Worm (Caenorhabditis elegans): ENCODE results near the gene nspc-14.

Gene nspc-14

DNA sequence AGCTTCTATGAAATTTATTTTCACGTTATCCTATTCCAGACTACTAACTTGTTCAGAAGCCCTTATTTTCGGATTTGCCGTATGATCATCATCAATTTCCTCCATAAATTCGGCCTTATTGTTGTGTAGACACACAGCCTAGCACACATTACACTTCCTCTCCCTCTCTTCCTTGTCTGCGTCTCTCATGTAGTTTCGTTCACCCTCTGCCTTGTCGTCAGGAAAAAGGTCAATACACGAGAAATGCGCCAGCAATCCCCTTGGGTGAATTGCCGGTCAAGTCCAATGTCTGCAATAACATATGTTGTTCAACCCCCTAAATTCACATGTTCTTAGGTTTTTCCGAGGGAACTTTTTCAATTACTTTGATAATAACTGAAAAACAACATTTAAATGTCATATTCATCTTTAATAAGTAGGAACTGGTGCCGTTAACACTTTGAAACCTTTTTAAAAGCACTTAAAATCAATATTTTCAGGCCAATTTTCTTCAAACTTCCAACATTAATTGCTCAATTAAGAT is 35.0 kb upstream of the nspc-14 start, which contains the start of gene F17E5.2 (continued):
- peak; percentile 77 for TF ChIP-seq ztf-26 (tag; optimal IDR thresholded peaks at IDR 0.05)
- no peak for TF ChIP-seq nfya-1 (tag; optimal IDR thresholded peaks at IDR 0.05; ENCODE audit: borderline replicate concordance, insufficient read depth)
- no peak for TF ChIP-seq dpl-1 (GFP tag; optimal IDR thresholded peaks at IDR 0.05)
- no peak for TF ChIP-seq ets-4 (GFP tag; optimal IDR thresholded peaks at IDR 0.05)
- TF ChIP-seq dox-1 (GFP tag; IDR thresholded peaks at IDR 0.05): no peak
- TF ChIP-seq chd-7 (tag; optimal IDR thresholded peaks at IDR 0.05): no peak
- TF ChIP-seq ztf-28 (GFP tag; IDR thresholded peaks at IDR 0.05): no peak
- peak in 1 of 3 experiments; percentile 93 for TF ChIP-seq lin-35 (GFP tag; optimal IDR thresholded peaks at IDR 0.05)
- TF ChIP-seq pbrm-1 (GFP tag; IDR thresholded peaks at IDR 0.05): peak; percentile 86
- TF ChIP-seq ztf-6 (GFP tag; IDR thresholded peaks at IDR 0.05): 0 out of 2 replicates have a peak, but pooled peaks have one; percentile 5
- TF ChIP-seq efl-1 (GFP tag; optimal IDR thresholded peaks at IDR 0.05): no peak
- TF ChIP-seq F33H1.4 (GFP tag; IDR thresholded peaks at IDR 0.05): no peak
- no peak for TF ChIP-seq lag-1 (GFP tag; IDR thresholded peaks at IDR 0.05)
- no peak for TF ChIP-seq rpc-1 (optimal IDR thresholded peaks at IDR 0.05)
- TF ChIP-seq rpc-1 (tag; optimal IDR thresholded peaks at IDR 0.05): no peak
- no peak for TF ChIP-seq akir-1 (GFP tag; optimal IDR thresholded peaks at IDR 0.05)
- TF ChIP-seq tbx-9 (tag; optimal IDR thresholded peaks at IDR 0.05; ENCODE audit: borderline replicate concordance): no peak
- no peak for TF ChIP-seq Y79H2A.3 (GFP tag; conservative IDR thresholded peaks at IDR 0.05)
- no peak for TF ChIP-seq attf-6 (GFP tag; IDR thresholded peaks at IDR 0.05)
- peak; percentile 86 for TF ChIP-seq attf-5 (GFP tag; optimal IDR thresholded peaks at IDR 0.05)
- TF ChIP-seq lin-40 (tag; optimal IDR thresholded peaks at IDR 0.05): peak; percentile 93
- no peak for TF ChIP-seq hlh-26 (GFP tag; conservative IDR thresholded peaks at IDR 0.05)
- TF ChIP-seq nfyb-1 (GFP tag; IDR thresholded peaks at IDR 0.05): peak; percentile 83
- TF ChIP-seq ceh-27 (GFP tag; optimal IDR thresholded peaks at IDR 0.05): peak; percentile 93
- TF ChIP-seq Y56A3A.18 (GFP tag; IDR thresholded peaks at IDR 0.05): 0 out of 2 replicates have a peak, but pooled peaks have one; percentile 48
- peak; percentile 47; the same call in 1 of the 2 replicates for TF ChIP-seq let-526 (GFP tag; IDR thresholded peaks at IDR 0.05)
- TF ChIP-seq ccch-3 (GFP tag; optimal IDR thresholded peaks at IDR 0.05): no peak
- TF ChIP-seq B0035.1 (tag; optimal IDR thresholded peaks at IDR 0.05): no peak
- no peak for TF ChIP-seq nhr-27 (tag; optimal IDR thresholded peaks at IDR 0.05)
- TF ChIP-seq lin-54 (GFP tag; optimal IDR thresholded peaks at IDR 0.05): no peak
- peak; percentile 63; the same call in 1 of the 2 replicates for TF ChIP-seq egl-44 (GFP tag; IDR thresholded peaks at IDR 0.05)
- TF ChIP-seq lsl-1 (GFP tag; optimal IDR thresholded peaks at IDR 0.05): no peak
- TF ChIP-seq unc-130 (GFP tag; optimal IDR thresholded peaks at IDR 0.05): no peak
- no peak for TF ChIP-seq Y95B8A.8 (GFP tag; IDR thresholded peaks at IDR 0.05)
- no peak for TF ChIP-seq F55B11.4 (tag; optimal IDR thresholded peaks at IDR 0.05; ENCODE audit: borderline replicate concordance, insufficient read depth)
- no peak for TF ChIP-seq nhr-90 (tag; optimal IDR thresholded peaks at IDR 0.05)
- TF ChIP-seq F57A8.1 (GFP tag; optimal IDR thresholded peaks at IDR 0.05): no peak
- TF ChIP-seq mxl-1 (tag; optimal IDR thresholded peaks at IDR 0.05): no peak
- TF ChIP-seq dpff-1 (tag; optimal IDR thresholded peaks at IDR 0.05): no peak
- 0 out of 2 replicates have a peak, but pooled peaks have one; percentile 61 for TF ChIP-seq egl-18 (GFP tag; IDR thresholded peaks at IDR 0.05)
- TF ChIP-seq D2030.7 (GFP tag; IDR thresholded peaks at IDR 0.05): no peak
- no peak for TF ChIP-seq cebp-2 (GFP tag; IDR thresholded peaks at IDR 0.05)
- TF ChIP-seq madf-10 (tag; optimal IDR thresholded peaks at IDR 0.05): peak; percentile 62
- no peak for TF ChIP-seq bed-2 (GFP tag; IDR thresholded peaks at IDR 0.05)
- no peak for TF ChIP-seq rcor-1 (GFP tag; IDR thresholded peaks at IDR 0.05)
- TF ChIP-seq C17E4.6 (GFP tag; IDR thresholded peaks at IDR 0.05): no peak
- no peak for TF ChIP-seq hlh-12 (tag; optimal IDR thresholded peaks at IDR 0.05)
- peak; percentile 27 for TF ChIP-seq pha-4 (tag; optimal IDR thresholded peaks at IDR 0.05)
- TF ChIP-seq gei-17 (GFP tag; optimal IDR thresholded peaks at IDR 0.05): peak; percentile 58
